Fruit fly (Drosophila melanogaster) Kc167 (cell line): Measurements from ENCODE around the gene CG43389.

Experiments used
- Myc ChIP-seq: fragments of >200 bp; optimal IDR thresholded peaks from 2 replicates; lab custom pipeline; 2017; ENCODE audit warnings: missing external identifiers
- Sin3A ChIP-seq: fragments of >200 bp; optimal IDR thresholded peaks from 2 replicates; lab custom pipeline; 2018; ENCODE audit warnings: missing external identifiers
- h ChIP-seq: fragments of >200 bp; optimal IDR thresholded peaks from 3 replicates; lab custom pipeline; 2018; ENCODE audit warnings: missing external identifiers
- insv ChIP-seq: fragments of >200 bp; optimal IDR thresholded peaks from 3 replicates; lab custom pipeline; 2018; ENCODE audit warnings: missing external identifiers
- psq ChIP-seq: fragments of >200 bp; optimal IDR thresholded peaks from 2 replicates; lab custom pipeline; 2017; ENCODE audit warnings: missing external identifiers
- ttk ChIP-seq: sonication (Bioruptor generic); optimal IDR thresholded peaks from 2 replicates; lab custom pipeline; 2017; ENCODE audit warnings: missing external identifiers

DNA sequence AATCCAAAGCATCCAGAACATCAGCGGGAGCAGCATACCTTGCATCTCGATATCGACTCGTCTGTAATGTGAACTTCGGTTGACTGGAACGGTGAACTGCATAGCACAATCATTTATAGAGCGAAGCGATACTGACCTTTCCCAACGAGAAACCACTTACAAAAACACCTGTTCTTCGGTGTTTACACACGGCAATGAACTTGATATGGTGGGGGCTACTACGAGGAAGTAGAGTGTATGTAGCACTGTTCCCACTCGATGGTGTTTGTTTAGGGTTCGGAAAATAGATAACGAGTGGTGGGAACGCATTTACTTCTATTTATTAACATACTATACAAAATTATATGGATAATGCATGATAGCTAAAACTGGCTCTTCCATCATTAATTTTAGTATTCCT, 38.9 kb upstream of the CG43389 start, which contains the start of the genes CG32269 and CG32270:
- TF ChIP-seq insv (lab: Kevin White, UChicago) (no peak), Sin3A (lab: Kevin White, UChicago) (no peak), Myc (lab: Kevin White, UChicago) (no peak), ttk (lab: Kevin White, UChicago) (no peak), psq (no peak), h (lab: Kevin White, UChicago) (no peak)
